Worm (Caenorhabditis elegans): Measurements from ENCODE around the gene K06H7.8.

- TF ChIP-seq hlh-13 (GFP tag; optimal IDR thresholded peaks at IDR 0.05) (no peak), dmd-4 (tag; optimal IDR thresholded peaks at IDR 0.05; ENCODE audit: borderline replicate concordance) (no peak), pqm-1 (tag; optimal IDR thresholded peaks at IDR 0.05) (no peak)
Observed at ce11 chrIII:8133346-8133745, 35.3 kb upstream of the K06H7.8 start, which contains the start of gene C14B9.2.
